Worm (Caenorhabditis elegans) whole organism, L4 larva: ENCODE measurements around the gene elo-8.
A peak's percentile ranks its signal among the peaks of the same experiment; 100 is the strongest.

Source experiments
- ceh-32 ChIP-seq: sonication (generic microtip); optimal IDR thresholded peaks from 2 replicates; lab custom pipeline; 2016; ENCODE audit warnings: mild to moderate bottlenecking, missing genetic modification characterization, missing compliant biosample characterization; ENCODE audit not compliant: poor library complexity
- lim-7 ChIP-seq: fragments of 200-800 bp; sonication (Bioruptor generic); IDR thresholded peaks from 2 replicates; pipeline ENCODE4 v1.3.6; 2022; ENCODE audit warnings: missing genetic modification characterization, missing compliant biosample characterization
- nhr-11 ChIP-seq: fragments of 150-350 bp; optimal IDR thresholded peaks from 2 replicates; lab custom pipeline; 2014; ENCODE audit warnings: missing biosample characterization, missing genetic modification characterization
- unc-130 ChIP-seq: sonication (generic microtip); optimal IDR thresholded peaks from 2 replicates; lab custom pipeline; 2016; ENCODE audit warnings: missing genetic modification reagents, missing genetic modification characterization, missing compliant biosample characterization

Gene elo-8

DNA sequence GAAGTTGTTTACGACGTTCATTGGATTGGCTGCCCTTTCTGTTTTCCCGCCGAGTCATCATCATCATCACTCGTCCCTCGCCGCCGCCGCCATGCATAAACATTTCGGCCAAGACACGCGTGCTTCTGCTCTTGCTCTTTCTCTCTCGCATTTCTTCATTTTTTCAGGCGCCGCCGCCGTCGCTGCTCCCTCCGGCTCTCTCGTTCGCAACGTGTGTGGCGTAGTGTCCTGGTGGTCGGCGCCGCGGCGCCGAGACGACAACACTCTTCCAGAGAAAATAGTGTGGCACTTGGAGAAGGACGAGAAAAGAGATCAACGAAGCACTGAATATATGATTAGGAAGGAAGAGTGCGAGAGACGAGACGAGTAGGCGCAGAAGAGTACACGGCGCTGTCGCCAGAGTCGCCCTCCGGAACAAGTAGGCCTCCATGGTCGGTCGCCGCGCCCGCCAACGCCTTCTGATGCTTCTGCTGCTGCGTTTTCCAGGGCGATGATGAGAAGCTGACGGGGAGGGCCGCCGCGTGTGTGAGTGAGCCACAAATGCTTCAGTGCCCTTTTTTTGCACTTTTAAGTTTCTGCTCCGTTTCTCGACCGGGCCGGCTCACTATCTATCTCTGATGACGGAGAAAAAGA, 46.3 kb downstream of the elo-8 start (continued):
- no peak for TF ChIP-seq ceh-32 (tag; lab: Kevin White, UChicago)
- no peak for TF ChIP-seq unc-130
- TF ChIP-seq nhr-11 (tag; lab: Kevin White, UChicago), result peak; percentile 18
- no peak for TF ChIP-seq lim-7
